Fruit fly (Drosophila melanogaster) whole organism, wandering third instar larva: ENCODE data around the gene MtnD.
A peak's percentile ranks its signal among the peaks of the same experiment; 100 is the strongest.

Experiments
- CG9705 ChIP-seq: fragments of 200-800 bp; sonication (Bioruptor generic); optimal IDR thresholded peaks from 2 replicates; lab custom pipeline; 2018; ENCODE audit warnings: missing biosample characterization, mild to moderate bottlenecking, missing genetic modification characterization
- Dfd ChIP-seq: fragments of >200 bp; optimal IDR thresholded peaks from 2 replicates; lab custom pipeline; 2017; ENCODE audit warnings: missing biosample characterization, missing genetic modification characterization
- GATAd ChIP-seq: sonication (Bioruptor generic); optimal IDR thresholded peaks from 2 replicates; lab custom pipeline; 2016; ENCODE audit warnings: missing biosample characterization, missing genetic modification characterization
- Jra ChIP-seq: sonication (Bioruptor generic); optimal IDR thresholded peaks from 2 replicates; lab custom pipeline; 2016; ENCODE audit warnings: missing biosample characterization, missing genetic modification characterization
- N ChIP-seq: fragments of >200 bp; optimal IDR thresholded peaks from 2 replicates; lab custom pipeline; 2018; ENCODE audit warnings: missing biosample characterization, missing external identifiers, missing genetic modification characterization
- Vsx2 ChIP-seq: fragments of 200-300, 225-300 bp; sonication (Bioruptor generic); optimal IDR thresholded peaks from 2 replicates; lab custom pipeline; 2018; ENCODE audit warnings: missing biosample characterization, missing genetic modification characterization; ENCODE audit not compliant: partially characterized antibody
- br ChIP-seq: fragments of 200-800 bp; sonication (Bioruptor generic); optimal IDR thresholded peaks from 2 replicates; lab custom pipeline; 2016; ENCODE audit warnings: missing biosample characterization, missing genetic modification characterization
- dl ChIP-seq, 2 experiments: fragments of 175-275, 200-275 bp in 1 of 2; fragments of 200-275 bp in 1 of 2; sonication (Bioruptor generic); optimal IDR thresholded peaks; lab custom pipeline; 2018; ENCODE audit warnings: mild to moderate bottlenecking in 2 of 2, missing biosample characterization in 2 of 2, missing genetic modification characterization in 2 of 2, moderate library complexity in 2 of 2; ENCODE audit not compliant: partially characterized antibody in 2 of 2, insufficient read depth in 1 of 2
- h ChIP-seq: fragments of 200-800 bp; sonication (Bioruptor generic); optimal IDR thresholded peaks from 3 replicates; lab custom pipeline; 2016; ENCODE audit warnings: missing biosample characterization, mild to moderate bottlenecking, missing genetic modification characterization
- lola ChIP-seq: fragments of >200 bp; optimal IDR thresholded peaks from 2 replicates; lab custom pipeline; 2017; ENCODE audit warnings: missing biosample characterization, missing genetic modification characterization
- sage ChIP-seq: fragments of 200-800 bp; sonication (Bioruptor generic); optimal IDR thresholded peaks from 2 replicates; lab custom pipeline; 2016; ENCODE audit warnings: missing biosample characterization, mild to moderate bottlenecking, missing genetic modification characterization

DNA sequence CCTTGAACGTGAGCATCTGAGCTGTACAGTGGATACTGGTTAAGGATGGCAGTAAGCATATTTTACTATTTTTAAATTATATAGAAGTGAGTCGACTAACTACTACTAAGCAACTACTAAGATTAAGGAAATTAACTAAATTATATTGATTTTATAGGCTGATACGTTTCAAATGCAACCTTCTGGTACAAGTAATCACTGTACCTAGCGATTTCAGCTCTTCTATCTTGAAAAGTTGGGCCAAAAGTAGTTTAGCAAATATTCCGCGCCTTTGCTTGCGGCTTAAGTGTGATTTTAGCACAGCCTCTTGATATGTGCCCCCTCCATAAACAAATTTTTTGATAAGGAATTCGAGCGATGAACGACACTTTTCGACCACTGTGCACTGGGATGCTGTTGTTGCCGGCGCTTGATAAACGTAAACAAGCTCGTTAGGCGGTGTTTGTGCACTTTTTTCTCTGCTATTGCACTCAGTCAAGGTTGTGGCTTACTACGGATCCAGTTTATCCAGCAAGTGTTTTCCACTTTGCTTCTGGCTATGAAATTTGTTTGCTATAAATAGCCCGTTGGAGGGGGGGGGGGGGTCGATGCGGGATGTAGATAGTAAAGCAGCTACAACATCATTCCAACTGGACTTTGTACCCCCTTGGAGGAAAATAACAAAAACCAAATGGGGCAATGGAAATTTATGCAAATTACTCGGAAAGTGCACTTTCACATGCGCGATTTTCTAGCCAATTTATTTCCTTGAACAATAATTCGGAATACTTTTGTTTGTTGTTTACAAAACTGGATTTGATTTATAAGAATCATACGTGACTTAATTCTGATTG is 21.7 kb downstream of the MtnD start:
- TF ChIP-seq CG9705 (no peak), h (peak; percentile 82), dl (GFP tag; optimal IDR thresholded peaks at IDR 0.05; lab: Kevin White, UChicago; ENCODE audit: insufficient read depth in 1 of 2, partially characterized antibody in 2 of 2) (no peak), br (GFP tag; lab: Kevin White, UChicago) (peak; percentile 55), lola (no peak), Vsx2 (no peak), Jra (GFP tag; lab: Kevin White, UChicago) (no peak), GATAd (GFP tag; lab: Kevin White, UChicago) (no peak), Dfd (no peak), sage (GFP tag; lab: Kevin White, UChicago) (no peak), N (GFP tag; lab: Kevin White, UChicago) (no peak)
